Fruit fly (Drosophila melanogaster) whole organism, embryonic: Measurements from ENCODE around the gene CG5892.
A peak's percentile ranks its signal among the peaks of the same experiment; 100 is the strongest.

Experiments
- C15 ChIP-seq: fragments of 200-800 bp; sonication (Bioruptor generic); IDR thresholded peaks from 3 replicates; pipeline ENCODE4 v1.3.6; 2022; ENCODE audit warnings: missing biosample characterization, missing genetic modification characterization
- CG10209 ChIP-seq: fragments of 200-800 bp; sonication (Bioruptor generic); optimal IDR thresholded peaks from 3 replicates; lab custom pipeline; 2017; ENCODE audit warnings: missing biosample characterization, mild to moderate bottlenecking, missing genetic modification characterization, missing genetic modification reagents
- CG12391 ChIP-seq: fragments of 200-800 bp; sonication (Bioruptor generic); optimal IDR thresholded peaks from 3 replicates; lab custom pipeline; 2018; ENCODE audit warnings: missing biosample characterization, mild to moderate bottlenecking, missing genetic modification characterization, moderate library complexity
- CG12769 ChIP-seq: fragments of 200-800 bp; sonication (Bioruptor generic); optimal IDR thresholded peaks from 2 replicates; lab custom pipeline; 2019; ENCODE audit warnings: missing biosample characterization, mild to moderate bottlenecking, missing genetic modification characterization, moderate library complexity
- CG14860 ChIP-seq: fragments of 200-800 bp; sonication (Bioruptor generic); IDR thresholded peaks from 3 replicates; pipeline ENCODE4 v1.3.6; 2022; ENCODE audit warnings: missing biosample characterization, missing genetic modification characterization; ENCODE audit not compliant: partially characterized antibody
- CG15269 ChIP-seq: fragments of 200-800 bp; sonication (Bioruptor generic); optimal IDR thresholded peaks from 2 replicates; lab custom pipeline; 2018; ENCODE audit warnings: missing biosample characterization, mild to moderate bottlenecking, missing genetic modification characterization, moderate library complexity
- CG1529 ChIP-seq: fragments of 200-800 bp; sonication (Bioruptor generic); optimal IDR thresholded peaks from 3 replicates; lab custom pipeline; 2018; ENCODE audit warnings: missing biosample characterization, missing genetic modification characterization
- CG15514 ChIP-seq: fragments of 200-800 bp; sonication (Bioruptor generic); optimal IDR thresholded peaks from 3 replicates; lab custom pipeline; 2017; ENCODE audit warnings: missing biosample characterization, missing genetic modification characterization, mild to moderate bottlenecking, moderate library complexity, missing genetic modification reagents
- CG1792 ChIP-seq: fragments of 200-800 bp; sonication (Bioruptor generic); optimal IDR thresholded peaks from 2 replicates; lab custom pipeline; 2016; ENCODE audit warnings: missing biosample characterization, missing genetic modification characterization
- CG1832 ChIP-seq: fragments of 200-800 bp; sonication (Bioruptor generic); optimal IDR thresholded peaks from 2 replicates; lab custom pipeline; 2017; ENCODE audit warnings: missing biosample characterization, mild to moderate bottlenecking, missing genetic modification characterization, inconsistent platforms
- CG18599 ChIP-seq: fragments of 200-800 bp; sonication (Bioruptor generic); optimal IDR thresholded peaks from 3 replicates; lab custom pipeline; 2017; ENCODE audit warnings: missing biosample characterization, missing genetic modification characterization, mild to moderate bottlenecking, moderate library complexity, missing genetic modification reagents
- CG2120 ChIP-seq: fragments of 200-800 bp; sonication (Bioruptor generic); optimal IDR thresholded peaks from 3 replicates; lab custom pipeline; 2016; ENCODE audit warnings: missing biosample characterization, missing genetic modification characterization
- CG30403 ChIP-seq: fragments of 200-800 bp; sonication (Bioruptor generic); optimal IDR thresholded peaks from 3 replicates; lab custom pipeline; 2016; ENCODE audit warnings: missing biosample characterization, missing genetic modification characterization
- CG33557 ChIP-seq: fragments of 200-800 bp; sonication (Bioruptor generic); optimal IDR thresholded peaks from 2 replicates; lab custom pipeline; 2019; ENCODE audit warnings: missing biosample characterization, mild to moderate bottlenecking, missing genetic modification characterization, moderate library complexity
- CG34422 ChIP-seq: fragments of 200-800 bp; sonication (Bioruptor generic); IDR thresholded peaks from 3 replicates; pipeline ENCODE4 v1.3.6; 2022; ENCODE audit warnings: missing biosample characterization, missing genetic modification characterization
- CG42726 ChIP-seq: fragments of 200-800 bp; sonication (Bioruptor generic); IDR thresholded peaks from 2 replicates; pipeline ENCODE4 v1.3.6; 2022; ENCODE audit warnings: missing biosample characterization, missing genetic modification characterization; ENCODE audit not compliant: partially characterized antibody
- CG4360 ChIP-seq: fragments of 200-800 bp; sonication (Bioruptor generic); IDR thresholded peaks from 2 replicates; pipeline ENCODE4 v1.3.6; 2022; ENCODE audit warnings: missing biosample characterization, missing genetic modification characterization
- CG5953 ChIP-seq: fragments of 200-800 bp; sonication (Bioruptor generic); IDR thresholded peaks from 2 replicates; pipeline ENCODE4 v1.3.6; 2022; ENCODE audit warnings: missing biosample characterization, missing genetic modification characterization
- CG6683 ChIP-seq: fragments of 200-800 bp; sonication (Bioruptor generic); optimal IDR thresholded peaks from 2 replicates; lab custom pipeline; 2017; ENCODE audit warnings: missing biosample characterization, mild to moderate bottlenecking, missing genetic modification characterization, missing genetic modification reagents
- CG6689 ChIP-seq: fragments of 200-800 bp; sonication (Bioruptor generic); IDR thresholded peaks from 2 replicates; pipeline ENCODE4 v1.3.6; 2022; ENCODE audit warnings: missing biosample characterization, missing genetic modification characterization
- CG9609 ChIP-seq: fragments of 200-800 bp; sonication (Bioruptor generic); optimal IDR thresholded peaks from 3 replicates; lab custom pipeline; 2016; ENCODE audit warnings: missing biosample characterization, missing genetic modification characterization
- CkIIα-i1 ChIP-seq: fragments of 200-800 bp; sonication (Bioruptor generic); IDR thresholded peaks from 2 replicates; pipeline ENCODE4 v1.3.6; 2022; ENCODE audit warnings: missing biosample characterization, missing genetic modification characterization
- CoRest ChIP-seq: fragments of 200-800 bp; sonication (Bioruptor generic); optimal IDR thresholded peaks from 3 replicates; lab custom pipeline; 2018; ENCODE audit warnings: missing biosample characterization, mild to moderate bottlenecking, missing genetic modification characterization, moderate library complexity
- Dip2 ChIP-seq: fragments of 200-800 bp; sonication (Bioruptor generic); IDR thresholded peaks from 2 replicates; pipeline ENCODE4 v1.3.6; 2022; ENCODE audit warnings: missing biosample characterization, missing genetic modification characterization
- Drgx ChIP-seq: fragments of 200-800 bp; sonication (Bioruptor generic); IDR thresholded peaks from 2 replicates; pipeline ENCODE4 v1.3.6; 2022; ENCODE audit warnings: missing biosample characterization, missing genetic modification characterization
- HmgD ChIP-seq: fragments of 200-800 bp; sonication (Bioruptor generic); optimal IDR thresholded peaks from 3 replicates; lab custom pipeline; 2016; ENCODE audit warnings: missing biosample characterization, missing genetic modification characterization
- Hmr ChIP-seq: fragments of 200-800 bp; sonication (Bioruptor generic); optimal IDR thresholded peaks from 3 replicates; lab custom pipeline; 2017; ENCODE audit warnings: mild to moderate bottlenecking, missing biosample characterization, missing genetic modification reagents, missing genetic modification characterization
- Hr51 ChIP-seq, 2 experiments: fragments of 200-800 bp; sonication (Bioruptor generic); optimal IDR thresholded peaks; 2 replicates in 1 of 2; 3 replicates in 1 of 2; lab custom pipeline; 2016 to 2018; ENCODE audit warnings: missing biosample characterization in 2 of 2, missing genetic modification characterization in 2 of 2, mild to moderate bottlenecking in 1 of 2, moderate library complexity in 1 of 2
- Lpt ChIP-seq: fragments of >200 bp; optimal IDR thresholded peaks from 2 replicates; lab custom pipeline; 2018; ENCODE audit warnings: missing biosample characterization, missing genetic modification characterization
- Meics ChIP-seq: fragments of 200-800 bp; sonication (Bioruptor generic); optimal IDR thresholded peaks from 2 replicates; lab custom pipeline; 2017; ENCODE audit warnings: missing biosample characterization, mild to moderate bottlenecking, missing genetic modification characterization
- NfI ChIP-seq: fragments of 200-800 bp; sonication (Bioruptor generic); optimal IDR thresholded peaks from 3 replicates; lab custom pipeline; 2018; ENCODE audit warnings: missing biosample characterization, mild to moderate bottlenecking, missing genetic modification characterization, moderate library complexity
- abd-A ChIP-seq: fragments of 200-800 bp; sonication (Bioruptor generic); optimal IDR thresholded peaks from 3 replicates; lab custom pipeline; 2019; ENCODE audit warnings: missing biosample characterization, mild to moderate bottlenecking, missing genetic modification characterization, moderate library complexity
- ase ChIP-seq: fragments of 200-800 bp; sonication (Bioruptor generic); IDR thresholded peaks from 3 replicates; pipeline ENCODE4 v1.3.6; 2022; ENCODE audit warnings: missing biosample characterization, missing genetic modification characterization
- chinmo ChIP-seq: fragments of 200-800 bp; sonication (Bioruptor generic); IDR thresholded peaks from 4 replicates; pipeline ENCODE4 v1.3.6; 2022; ENCODE audit warnings: missing biosample characterization, missing genetic modification characterization; ENCODE audit not compliant: partially characterized antibody
- crc ChIP-seq: fragments of 200-800 bp; sonication (Bioruptor generic); optimal IDR thresholded peaks from 2 replicates; lab custom pipeline; 2016; ENCODE audit warnings: missing biosample characterization, missing genetic modification characterization
- crol ChIP-seq: fragments of 200-800 bp; sonication (Bioruptor generic); IDR thresholded peaks from 2 replicates; pipeline ENCODE4 v1.3.6; 2022; ENCODE audit warnings: missing biosample characterization, missing genetic modification characterization
- dpn ChIP-seq, 2 experiments: fragments of 200-800 bp; sonication (Bioruptor generic); optimal IDR thresholded peaks; 3 replicates each; lab custom pipeline; 2016; ENCODE audit warnings: missing biosample characterization in 2 of 2, missing genetic modification characterization in 2 of 2
- fu2 ChIP-seq: fragments of 200-800 bp; sonication (Bioruptor generic); optimal IDR thresholded peaks from 2 replicates; lab custom pipeline; 2016; ENCODE audit warnings: missing biosample characterization, missing genetic modification characterization
- maf-S ChIP-seq: fragments of 200-800 bp; sonication (Bioruptor generic); optimal IDR thresholded peaks from 2 replicates; lab custom pipeline; 2016; ENCODE audit warnings: missing biosample characterization, missing genetic modification characterization
- org-1 ChIP-seq: fragments of 200-800 bp; sonication (Bioruptor generic); optimal IDR thresholded peaks from 2 replicates; lab custom pipeline; 2017; ENCODE audit warnings: missing biosample characterization, missing genetic modification characterization
- pita ChIP-seq: fragments of 200-800 bp; sonication (Bioruptor generic); optimal IDR thresholded peaks from 2 replicates; lab custom pipeline; 2017; ENCODE audit warnings: missing biosample characterization, mild to moderate bottlenecking, missing genetic modification characterization
- pnt ChIP-seq: fragments of 200-800 bp; sonication (Bioruptor generic); optimal IDR thresholded peaks from 3 replicates; lab custom pipeline; 2016; ENCODE audit warnings: missing biosample characterization, missing genetic modification characterization
- prd ChIP-seq, 3 experiments: fragments of >200 bp in 2 of 3; fragments of 200-800 bp in 1 of 3; sonication (Bioruptor generic) in 1 of 3; optimal IDR thresholded peaks in 2 of 3; IDR thresholded peaks in 1 of 3; 2 replicates in 2 of 3; 3 replicates in 1 of 3; pipeline versions ENCODE4 v1.3.6 to Lab custom; 2017 to 2022; ENCODE audit warnings: missing biosample characterization in 1 of 3, missing genetic modification characterization in 1 of 3
- pros ChIP-seq: fragments of 200-800 bp; sonication (Bioruptor generic); optimal IDR thresholded peaks from 3 replicates; lab custom pipeline; 2019; ENCODE audit warnings: missing biosample characterization, mild to moderate bottlenecking, missing genetic modification characterization, moderate library complexity
- pzg ChIP-seq: fragments of 200-800 bp; sonication (Bioruptor generic); optimal IDR thresholded peaks from 3 replicates; lab custom pipeline; 2018; ENCODE audit warnings: missing biosample characterization, mild to moderate bottlenecking, missing genetic modification characterization, moderate library complexity
- seq ChIP-seq: fragments of 200-800 bp; sonication (Bioruptor generic); IDR thresholded peaks from 2 replicates; pipeline ENCODE4 v1.3.6; 2022; ENCODE audit warnings: missing biosample characterization, missing genetic modification characterization
- sima ChIP-seq: fragments of 200-800 bp; sonication (Bioruptor generic); optimal IDR thresholded peaks from 2 replicates; lab custom pipeline; 2016; ENCODE audit warnings: missing biosample characterization, missing genetic modification characterization
- slou ChIP-seq: fragments of 200-800 bp; sonication (Bioruptor generic); optimal IDR thresholded peaks from 3 replicates; lab custom pipeline; 2016; ENCODE audit warnings: missing biosample characterization, missing genetic modification characterization
- stwl ChIP-seq: fragments of 200-800 bp; sonication (Bioruptor generic); optimal IDR thresholded peaks from 3 replicates; lab custom pipeline; 2018; ENCODE audit warnings: missing biosample characterization, mild to moderate bottlenecking, missing genetic modification characterization, moderate library complexity
- vnd ChIP-seq: fragments of 200-800 bp; sonication (Bioruptor generic); IDR thresholded peaks from 3 replicates; pipeline ENCODE4 v1.3.6; 2022; ENCODE audit warnings: missing biosample characterization, missing genetic modification characterization; ENCODE audit not compliant: partially characterized antibody

CG5892 gene

dm6 chr3R:21288462-21288861, 46.0 kb downstream of the CG5892 start (continued):
- peak; percentile 20 for TF ChIP-seq Meics (GFP tag; lab: Kevin White, UChicago)
- peak in 1 of 2 experiments; percentile 52 for TF ChIP-seq Hr51 (GFP tag; optimal IDR thresholded peaks at IDR 0.05; lab: Kevin White, UChicago)
- no peak for TF ChIP-seq C15 (GFP tag; lab: Robert Waterston, UW)
- TF ChIP-seq CoRest (tag; lab: Kevin White, UChicago) = peak; percentile 15
- TF ChIP-seq CG15514 = peak; percentile 0
- no peak for TF ChIP-seq CG5953 (GFP tag; lab: Robert Waterston, UW)
- no peak for TF ChIP-seq sima (GFP tag; lab: Kevin White, UChicago)
- peak; percentile 12 for TF ChIP-seq NfI (GFP tag; lab: Kevin White, UChicago)
- peak; percentile 10 for TF ChIP-seq org-1 (GFP tag; lab: Kevin White, UChicago)
- peak; percentile 26 for TF ChIP-seq CG18599
- no peak for TF ChIP-seq CG1832 (GFP tag; lab: Kevin White, UChicago)
- TF ChIP-seq Lpt = no peak
- peak; percentile 43 for TF ChIP-seq CG2120 (GFP tag; lab: Kevin White, UChicago)
- no peak for TF ChIP-seq ase (GFP tag; lab: Robert Waterston, UW)
- no peak for TF ChIP-seq HmgD (GFP tag; lab: Kevin White, UChicago)
- TF ChIP-seq CG42726 = no peak
- TF ChIP-seq Hmr (GFP tag; lab: Kevin White, UChicago) = peak; percentile 13
- no peak for TF ChIP-seq crc (GFP tag; lab: Kevin White, UChicago)
- peak; percentile 6 to 8 for TF ChIP-seq dpn (GFP tag; optimal IDR thresholded peaks at IDR 0.05; lab: Kevin White, UChicago)
- TF ChIP-seq stwl (tag; lab: Kevin White, UChicago) = no peak
- no peak for TF ChIP-seq slou (GFP tag; lab: Kevin White, UChicago)
- peak; percentile 13 for TF ChIP-seq pnt (GFP tag; lab: Kevin White, UChicago)
- TF ChIP-seq CG15269 (tag; lab: Kevin White, UChicago) = peak; percentile 43
- TF ChIP-seq CG6689 = peak; percentile 40; the same call in 1 of the 2 replicates
- TF ChIP-seq CG1529 (GFP tag; lab: Kevin White, UChicago) = no peak
- TF ChIP-seq maf-S (GFP tag; lab: Kevin White, UChicago) = no peak
- peak; percentile 1 for TF ChIP-seq CG12391 (tag; lab: Kevin White, UChicago)
- peak; percentile 4 for TF ChIP-seq CG30403 (GFP tag; lab: Kevin White, UChicago)
- no peak for TF ChIP-seq CG12769
- TF ChIP-seq CG33557 (GFP tag; lab: Kevin White, UChicago) = no peak
- TF ChIP-seq prd (optimal IDR thresholded peaks at IDR 0.05; lab: Kevin White, UChicago) = no peak
- 0 out of 3 replicates have a peak, but pooled peaks have one; percentile 19 for TF ChIP-seq prd (GFP tag; IDR thresholded peaks at IDR 0.05; lab: Robert Waterston, UW)
- no peak for TF ChIP-seq CG1792
- no peak for TF ChIP-seq CG10209 (GFP tag; lab: Kevin White, UChicago)
- TF ChIP-seq CG4360 (GFP tag; lab: Robert Waterston, UW) = no peak
- peak; percentile 19; the same call in 1 of the 2 replicates for TF ChIP-seq seq (GFP tag; lab: Robert Waterston, UW)
- no peak for TF ChIP-seq CG9609 (GFP tag; lab: Kevin White, UChicago)
- no peak for TF ChIP-seq CG14860 (GFP tag; lab: Robert Waterston, UW)

dm6 chr3R:21289071-21289613, 46.7 kb downstream of the CG5892 start:
- no peak for TF ChIP-seq CkIIα-i1
- TF ChIP-seq CG6683 (GFP tag; lab: Kevin White, UChicago) = no peak
- TF ChIP-seq vnd (GFP tag; lab: Robert Waterston, UW) = no peak
- TF ChIP-seq pita (GFP tag; lab: Kevin White, UChicago) = no peak
- TF ChIP-seq CG34422 (GFP tag; lab: Robert Waterston, UW) = 0 out of 3 replicates have a peak, but pooled peaks have one; percentile 19
- TF ChIP-seq abd-A = peak; percentile 49
- TF ChIP-seq crol (GFP tag; lab: Robert Waterston, UW) = 0 out of 2 replicates have a peak, but pooled peaks have one; percentile 24
- TF ChIP-seq Drgx (GFP tag; lab: Robert Waterston, UW) = no peak
- TF ChIP-seq Dip2 (GFP tag; lab: Robert Waterston, UW) = no peak
- no peak for TF ChIP-seq pzg (GFP tag; lab: Kevin White, UChicago)
- TF ChIP-seq pros (GFP tag; lab: Kevin White, UChicago) = no peak
- peak; percentile 80; the same call in 1 of the 4 replicates for TF ChIP-seq chinmo (GFP tag; lab: Robert Waterston, UW)
- no peak for TF ChIP-seq fu2 (GFP tag; lab: Kevin White, UChicago)
